Fruit fly (Drosophila melanogaster) S2 (cell line): ENCODE data around the gene CG2816.

Experiments used
- CG8478 ChIP-seq: fragments of >200 bp; optimal IDR thresholded peaks from 2 replicates; lab custom pipeline; 2018
- CTCF ChIP-seq, 2 experiments: fragments of >200 bp; optimal IDR thresholded peaks; 2 replicates each; lab custom pipeline; 2018

Gene CG2816

DNA sequence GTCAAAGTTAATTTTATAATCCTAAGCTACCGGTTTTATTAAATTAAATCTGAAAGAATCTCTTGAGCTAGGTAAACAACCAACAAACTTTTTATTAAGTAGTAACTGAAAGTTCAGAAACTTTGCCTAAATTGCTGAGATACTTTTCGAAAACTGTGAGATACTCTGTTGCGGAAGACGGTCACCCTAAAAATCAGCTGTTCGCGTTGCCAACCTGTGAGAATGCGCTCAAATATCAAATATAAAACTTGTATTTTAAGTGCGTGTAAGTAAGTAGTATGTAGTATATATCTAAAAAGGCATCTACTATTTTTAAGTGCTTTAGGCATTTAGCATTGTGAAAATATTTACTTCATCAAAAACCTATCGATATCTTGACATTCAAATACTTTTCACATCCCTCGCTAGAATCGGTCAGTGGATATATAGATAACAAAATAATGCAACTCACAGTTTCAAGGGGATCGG is 9.5 kb downstream of the CG2816 start, which contains the start of the genes CG31955 and CG2818:
Gene CG31955 (minus strand): TSS at position 157 of the 468 bp plus-strand sequence.
Gene CG2818 (plus strand): TSS at position 412 of the 468 bp plus-strand sequence.
- TF ChIP-seq CTCF (optimal IDR thresholded peaks at IDR 0.05; lab: Kevin White, UChicago) = no peak
- TF ChIP-seq CG8478 = no peak

- TF ChIP-seq CTCF (optimal IDR thresholded peaks at IDR 0.05; lab: Kevin White, UChicago) (no peak), CG8478 (no peak)
Observed at dm6 chr2L:3713545-3714156, 10.2 kb downstream of the CG2816 start.

DNA sequence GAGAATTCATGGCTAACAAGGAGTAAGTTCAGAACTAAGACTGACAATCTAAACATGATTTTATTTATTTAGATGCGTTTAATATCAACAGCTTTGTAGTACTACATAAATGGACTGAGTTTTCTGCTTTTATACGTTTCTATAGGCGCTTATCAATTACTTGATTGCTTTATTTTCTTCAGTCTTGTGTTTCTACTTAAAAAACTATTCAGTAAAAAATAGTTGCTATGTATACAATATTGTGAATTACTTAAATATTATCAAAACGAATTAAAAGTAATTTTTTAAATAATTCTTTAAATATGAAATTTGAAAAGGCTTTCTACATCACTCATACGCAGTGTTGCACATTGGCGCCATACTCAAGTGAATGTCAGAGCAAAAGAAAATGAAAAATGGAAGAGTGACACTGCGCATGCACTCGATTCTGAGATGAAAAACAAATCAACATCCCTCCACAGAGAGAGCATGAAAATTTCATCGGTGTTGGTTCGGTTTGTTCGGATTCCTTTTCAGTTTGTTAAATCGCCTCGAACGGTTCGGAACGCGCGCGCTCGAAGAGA is 14.3 kb downstream of the CG2816 start, which contains the start of the genes lectin-24A and Shaw:
Gene lectin-24A (minus strand): TSS at position 101 of the 563 bp plus-strand sequence.
Gene Shaw (plus strand): TSS at position 513 of the 563 bp plus-strand sequence.
- no peak for TF ChIP-seq CG8478
- TF ChIP-seq CTCF (optimal IDR thresholded peaks at IDR 0.05; lab: Kevin White, UChicago) = no peak

DNA sequence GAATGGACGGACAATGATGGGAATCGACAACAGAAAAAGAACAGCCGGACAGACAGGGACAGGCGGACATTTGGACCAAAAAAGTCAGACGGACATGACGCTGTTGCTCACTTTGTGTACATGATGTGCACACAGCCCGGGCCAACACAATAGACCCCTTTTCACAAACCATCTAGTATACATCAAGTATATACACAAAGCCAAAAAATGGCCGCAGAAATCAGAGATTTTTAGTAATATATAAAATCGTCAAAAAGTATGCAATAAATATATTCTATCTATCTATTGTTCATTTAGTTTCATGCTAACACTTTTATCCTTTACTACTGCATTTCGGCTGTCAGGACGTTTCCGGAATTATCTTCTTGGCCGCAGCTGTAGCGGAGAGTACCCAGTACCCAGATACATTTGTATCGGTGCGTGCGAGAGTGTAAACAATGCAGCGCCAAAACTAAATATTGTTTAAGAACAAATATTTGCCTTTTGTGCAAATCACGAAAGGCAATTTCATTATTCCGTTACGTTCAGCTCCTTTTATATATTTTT is 16.0 kb downstream of the CG2816 start:
- no peak for TF ChIP-seq CG8478
- no peak for TF ChIP-seq CTCF (optimal IDR thresholded peaks at IDR 0.05; lab: Kevin White, UChicago)

DNA sequence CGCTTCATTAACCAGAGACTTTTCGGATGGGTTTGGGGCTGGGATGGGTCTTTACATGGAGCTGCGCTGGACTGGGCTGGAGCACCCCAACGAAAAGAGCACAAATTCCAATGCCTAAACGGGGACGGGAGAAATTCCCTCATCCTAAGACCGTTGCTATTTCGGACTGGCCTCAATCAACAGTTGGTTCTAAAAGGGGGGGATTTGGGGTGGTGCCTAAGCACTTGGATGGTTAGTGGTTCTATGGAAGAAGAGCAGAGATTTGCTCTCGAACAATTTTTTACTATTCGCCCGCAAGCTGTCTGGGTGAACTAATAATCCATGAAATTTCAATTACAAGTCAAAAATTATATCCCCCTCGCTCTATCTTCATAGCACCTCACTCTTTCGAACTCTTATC is 26.2 kb downstream of the CG2816 start:
- no peak for TF ChIP-seq CG8478

DNA sequence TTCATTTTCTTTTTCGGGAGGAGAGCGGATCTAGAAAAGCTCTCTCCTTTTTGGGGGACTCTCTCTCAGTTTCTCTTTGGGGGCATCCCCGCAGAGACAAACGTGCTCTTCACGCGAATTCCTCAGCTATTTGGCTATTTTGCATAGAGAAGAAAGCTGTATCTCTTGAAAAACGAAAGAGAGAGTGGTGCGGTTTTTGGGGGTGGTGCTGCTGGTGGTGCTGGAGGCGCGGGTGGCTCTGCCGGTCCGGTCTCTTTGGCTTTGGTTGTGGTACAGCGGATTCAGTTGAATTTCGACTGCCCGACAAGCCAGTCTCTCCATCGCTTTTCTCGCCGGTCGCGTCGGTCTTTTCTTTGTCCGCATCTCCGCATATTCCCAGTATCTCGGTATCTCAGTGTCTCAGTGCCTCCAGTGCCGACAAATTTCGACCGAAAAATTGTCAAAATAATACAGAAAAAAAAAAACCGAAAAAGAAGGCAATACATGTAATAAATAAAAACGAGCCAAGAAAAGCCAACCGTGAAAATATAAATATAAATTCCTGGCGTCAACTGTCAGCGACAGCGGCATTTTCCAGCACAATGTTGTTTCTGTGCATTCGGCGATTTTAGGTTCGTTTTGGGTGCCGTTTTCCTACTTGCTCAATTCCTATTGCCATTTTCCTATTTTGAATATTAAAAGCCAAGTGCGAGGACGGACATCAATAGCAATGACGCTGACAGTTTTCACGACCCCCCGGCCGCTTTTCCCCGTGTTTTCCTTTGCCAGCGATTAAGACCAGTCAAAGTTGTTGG is 26.9 kb downstream of the CG2816 start, which contains the start of gene CG10019:
Gene CG10019 (plus strand): TSS at position 285 of the 794 bp plus-strand sequence.
- TF ChIP-seq CTCF (optimal IDR thresholded peaks at IDR 0.05; lab: Kevin White, UChicago) = no peak
- no peak for TF ChIP-seq CG8478

DNA sequence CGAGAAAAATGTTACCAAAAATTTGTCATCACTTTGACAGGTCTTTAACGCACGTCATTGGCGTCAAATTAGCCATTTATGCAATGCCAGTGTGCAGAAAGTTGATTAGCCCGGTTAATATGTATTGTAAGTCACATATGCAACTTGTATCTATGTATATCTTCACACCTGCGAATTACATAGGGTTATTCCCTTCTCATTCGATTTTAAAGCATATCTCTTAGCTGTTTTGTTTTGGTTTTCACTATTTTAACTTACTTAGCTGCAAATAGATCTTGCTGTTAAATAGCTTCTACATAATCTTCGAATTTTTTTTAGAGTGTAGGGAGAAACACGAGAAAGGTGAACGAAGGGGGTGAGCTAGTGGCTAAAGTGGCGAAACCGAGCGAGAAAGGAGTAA is 27.6 kb downstream of the CG2816 start:
- TF ChIP-seq CG8478 = no peak
- TF ChIP-seq CTCF (optimal IDR thresholded peaks at IDR 0.05; lab: Kevin White, UChicago) = no peak

DNA sequence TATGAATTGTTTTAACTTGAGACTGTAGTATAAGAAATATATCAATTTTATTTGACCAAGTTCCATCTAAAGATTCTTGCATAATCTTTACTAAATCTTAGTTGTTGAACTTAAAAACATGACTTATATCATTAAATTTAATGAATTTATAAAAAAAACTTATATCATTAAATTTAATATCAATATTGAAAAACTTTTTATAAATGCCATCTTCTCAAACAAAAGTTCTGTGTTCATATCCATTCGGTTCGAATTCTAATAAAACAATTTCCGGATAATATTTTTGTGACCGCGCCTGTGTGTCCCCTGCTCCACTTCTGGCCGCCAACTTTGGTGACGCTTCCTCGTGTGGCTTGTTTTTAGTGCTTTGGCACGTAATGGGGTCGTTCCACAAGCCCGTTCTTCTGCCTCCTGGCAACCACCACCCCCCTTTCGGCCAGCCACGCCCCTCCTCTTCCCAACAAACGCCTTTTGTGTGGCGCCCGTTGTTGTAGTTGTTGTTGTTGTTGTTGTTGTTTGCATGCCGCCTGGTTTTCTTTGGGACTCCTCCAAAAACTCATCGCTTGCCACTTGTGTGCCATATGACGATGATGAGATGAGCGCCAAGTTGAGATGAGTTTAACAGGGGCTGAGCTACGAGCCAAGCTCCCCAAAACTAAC is 33.7 kb downstream of the CG2816 start:
- TF ChIP-seq CG8478 (no peak), CTCF (optimal IDR thresholded peaks at IDR 0.05; lab: Kevin White, UChicago) (no peak)

DNA sequence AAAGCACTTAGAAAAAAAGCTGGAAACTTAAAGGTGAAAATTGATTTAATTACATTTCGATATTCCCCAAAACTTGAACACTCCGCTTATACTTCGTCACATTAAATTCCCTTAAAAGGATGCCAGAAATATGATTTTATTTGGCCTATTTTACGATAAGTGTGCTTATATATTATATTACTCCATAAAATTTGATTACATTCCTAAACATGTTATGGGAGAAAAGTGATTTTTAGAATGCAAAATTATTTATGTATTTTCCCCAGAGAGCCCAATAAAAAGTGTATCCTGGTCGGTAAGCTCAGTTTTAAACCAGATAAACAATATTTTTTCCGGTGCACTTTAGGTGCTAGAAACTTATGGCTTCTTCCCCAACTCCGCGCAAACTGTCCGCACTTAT is 34.2 kb downstream of the CG2816 start:
- no peak for TF ChIP-seq CTCF (optimal IDR thresholded peaks at IDR 0.05; lab: Kevin White, UChicago)
- TF ChIP-seq CG8478 = no peak

dm6 chr2L:3740443-3740842 is 37.0 kb downstream of the CG2816 start:
- TF ChIP-seq CG8478 = no peak
- no peak for TF ChIP-seq CTCF (optimal IDR thresholded peaks at IDR 0.05; lab: Kevin White, UChicago)

- TF ChIP-seq CTCF (optimal IDR thresholded peaks at IDR 0.05; lab: Kevin White, UChicago) = no peak
- TF ChIP-seq CG8478 = no peak
Observed at dm6 chr2L:3748691-3749090, 45.2 kb downstream of the CG2816 start.
